Fruit fly (Drosophila melanogaster) whole organism, prepupa: ENCODE measurements around the gene CG15056.

Source experiments
- Blimp-1 ChIP-seq: fragments of 200-800 bp; sonication (Bioruptor generic); optimal IDR thresholded peaks from 3 replicates; lab custom pipeline; 2017; ENCODE audit warnings: missing biosample characterization, missing genetic modification characterization, mild to moderate bottlenecking, moderate library complexity, missing genetic modification reagents
- CG10631 ChIP-seq: fragments of 200-800 bp; sonication (Bioruptor generic); optimal IDR thresholded peaks from 2 replicates; lab custom pipeline; 2016; ENCODE audit warnings: missing biosample characterization, missing genetic modification characterization
- CG10669 ChIP-seq: fragments of 200-800 bp; sonication (Bioruptor generic); optimal IDR thresholded peaks from 3 replicates; lab custom pipeline; 2018; ENCODE audit warnings: missing biosample characterization, mild to moderate bottlenecking, missing genetic modification characterization, moderate library complexity
- CG11294 ChIP-seq: fragments of 200-800 bp; sonication (Bioruptor generic); IDR thresholded peaks from 2 replicates; pipeline ENCODE4 v1.3.6; 2022; ENCODE audit warnings: missing biosample characterization, missing genetic modification characterization
- CG11762 ChIP-seq: fragments of 200-800 bp; sonication (Bioruptor generic); optimal IDR thresholded peaks from 3 replicates; lab custom pipeline; 2016; ENCODE audit warnings: missing biosample characterization, missing genetic modification characterization; ENCODE audit not compliant: insufficient read depth
- CG11902 ChIP-seq: fragments of 200-800 bp; sonication (Bioruptor generic); optimal IDR thresholded peaks from 3 replicates; lab custom pipeline; 2016; ENCODE audit warnings: missing biosample characterization, missing genetic modification characterization
- CG15336 ChIP-seq: fragments of 200-800 bp; sonication (Bioruptor generic); IDR thresholded peaks from 2 replicates; pipeline ENCODE4 v1.3.6; 2022; ENCODE audit warnings: missing biosample characterization, missing genetic modification characterization
- CG1621 ChIP-seq: fragments of 200-800 bp; sonication (Bioruptor generic); optimal IDR thresholded peaks from 3 replicates; lab custom pipeline; 2018; ENCODE audit warnings: missing biosample characterization, mild to moderate bottlenecking, missing genetic modification characterization
- CG3032 ChIP-seq: fragments of 200-800 bp; optimal IDR thresholded peaks from 2 replicates; lab custom pipeline; 2019; ENCODE audit warnings: missing biosample characterization, mild to moderate bottlenecking, missing genetic modification characterization, moderate library complexity
- CG32006 ChIP-seq: fragments of 200-800 bp; sonication (Bioruptor generic); optimal IDR thresholded peaks from 3 replicates; lab custom pipeline; 2017; ENCODE audit warnings: missing biosample characterization, mild to moderate bottlenecking, missing genetic modification characterization
- CG3919 ChIP-seq: fragments of 200-800 bp; sonication (Bioruptor generic); optimal IDR thresholded peaks from 3 replicates; lab custom pipeline; 2016; ENCODE audit warnings: missing biosample characterization, missing genetic modification characterization
- CG4318 ChIP-seq: fragments of 200-800 bp; sonication (Bioruptor generic); optimal IDR thresholded peaks from 3 replicates; lab custom pipeline; 2017; ENCODE audit warnings: missing biosample characterization, mild to moderate bottlenecking, missing genetic modification characterization
- CG6163 ChIP-seq: fragments of 200-800 bp; sonication (Bioruptor generic); IDR thresholded peaks from 3 replicates; pipeline ENCODE4 v1.3.6; 2022; ENCODE audit warnings: missing biosample characterization, missing genetic modification characterization
- CG6276 ChIP-seq: fragments of 200-800 bp; sonication (Bioruptor generic); optimal IDR thresholded peaks from 2 replicates; lab custom pipeline; 2017; ENCODE audit warnings: missing biosample characterization, mild to moderate bottlenecking, missing genetic modification characterization
- CG6792 ChIP-seq: fragments of 200-800 bp; sonication (Bioruptor generic); optimal IDR thresholded peaks from 3 replicates; lab custom pipeline; 2016; ENCODE audit warnings: missing biosample characterization, missing genetic modification characterization
- CG6808 ChIP-seq: fragments of 200-800 bp; sonication (Bioruptor generic); optimal IDR thresholded peaks from 3 replicates; lab custom pipeline; 2017; ENCODE audit warnings: missing biosample characterization, missing genetic modification characterization, mild to moderate bottlenecking, moderate library complexity, missing genetic modification reagents
- CG6854 ChIP-seq: fragments of 200-800 bp; sonication (Bioruptor generic); optimal IDR thresholded peaks from 2 replicates; lab custom pipeline; 2017; ENCODE audit warnings: missing biosample characterization, mild to moderate bottlenecking, missing genetic modification characterization
- CG8119 ChIP-seq: fragments of 200-800 bp; sonication (Bioruptor generic); IDR thresholded peaks from 3 replicates; pipeline ENCODE4 v1.3.6; 2022; ENCODE audit warnings: missing biosample characterization, missing genetic modification characterization
- CG8319 ChIP-seq: fragments of 200-800 bp; sonication (Bioruptor generic); optimal IDR thresholded peaks from 3 replicates; lab custom pipeline; 2016; ENCODE audit warnings: missing biosample characterization, missing genetic modification characterization
- CG8632 ChIP-seq: fragments of 200-800 bp; sonication (Bioruptor generic); optimal IDR thresholded peaks from 3 replicates; lab custom pipeline; 2016; ENCODE audit warnings: missing biosample characterization, missing genetic modification characterization
- CG9139 ChIP-seq: fragments of 200-800 bp; sonication (Bioruptor generic); optimal IDR thresholded peaks from 3 replicates; lab custom pipeline; 2017; ENCODE audit warnings: missing biosample characterization, mild to moderate bottlenecking, missing genetic modification characterization
- Eip75B ChIP-seq: fragments of 200-800 bp; sonication (Bioruptor generic); optimal IDR thresholded peaks from 3 replicates; lab custom pipeline; 2016; ENCODE audit warnings: missing biosample characterization, missing genetic modification characterization
- Eip78C ChIP-seq: fragments of 200-800 bp; sonication (Bioruptor generic); peaks from one replicate; lab custom pipeline; 2016; ENCODE audit warnings: missing biosample characterization, missing genetic modification characterization
- Eip93F ChIP-seq: fragments of 200-800 bp; sonication (Bioruptor generic); optimal IDR thresholded peaks from 2 replicates; lab custom pipeline; 2016; ENCODE audit warnings: missing biosample characterization, mild to moderate bottlenecking, missing genetic modification characterization
- Ets21C ChIP-seq: fragments of 200-800 bp; sonication (Bioruptor generic); optimal IDR thresholded peaks from 3 replicates; lab custom pipeline; 2016; ENCODE audit warnings: missing biosample characterization, missing genetic modification characterization
- Ets96B ChIP-seq: fragments of 200-800 bp; optimal IDR thresholded peaks from 2 replicates; lab custom pipeline; 2019; ENCODE audit warnings: missing biosample characterization, mild to moderate bottlenecking, missing genetic modification characterization, moderate library complexity
- Gug ChIP-seq: fragments of 200-800 bp; sonication (Bioruptor generic); IDR thresholded peaks from 2 replicates; pipeline ENCODE4 v1.3.6; 2022; ENCODE audit warnings: missing biosample characterization, missing genetic modification characterization
- Hr38 ChIP-seq: sonication (Bioruptor generic); optimal IDR thresholded peaks from 2 replicates; lab custom pipeline; 2016; ENCODE audit warnings: missing biosample characterization, missing genetic modification characterization
- Hr4 ChIP-seq: fragments of 200-800 bp; sonication (Bioruptor generic); optimal IDR thresholded peaks from 3 replicates; lab custom pipeline; 2016; ENCODE audit warnings: missing biosample characterization, missing genetic modification characterization
- Lpt ChIP-seq: fragments of 200-800 bp; sonication (Bioruptor generic); optimal IDR thresholded peaks from 3 replicates; lab custom pipeline; 2016; ENCODE audit warnings: missing biosample characterization, missing genetic modification characterization
- Met ChIP-seq: fragments of 200-800 bp; sonication (Bioruptor generic); optimal IDR thresholded peaks from 3 replicates; lab custom pipeline; 2016; ENCODE audit warnings: missing biosample characterization, missing genetic modification characterization
- OdsH ChIP-seq: fragments of 200-800 bp; sonication (Bioruptor generic); optimal IDR thresholded peaks from 3 replicates; lab custom pipeline; 2016; ENCODE audit warnings: missing biosample characterization, missing genetic modification characterization
- Smox ChIP-seq: fragments of 200-800 bp; sonication (Bioruptor generic); optimal IDR thresholded peaks from 3 replicates; lab custom pipeline; 2016; ENCODE audit warnings: missing biosample characterization, missing genetic modification characterization
- Sox102F ChIP-seq: fragments of 200-800 bp; sonication (Bioruptor generic); optimal IDR thresholded peaks from 2 replicates; lab custom pipeline; 2016; ENCODE audit warnings: missing biosample characterization, mild to moderate bottlenecking, missing genetic modification characterization
- Sox14 ChIP-seq: fragments of 200-800 bp; sonication (Bioruptor generic); optimal IDR thresholded peaks from 3 replicates; lab custom pipeline; 2016; ENCODE audit warnings: missing biosample characterization, missing genetic modification characterization
- Sox15 ChIP-seq: fragments of 200-800 bp; sonication (Bioruptor generic); optimal IDR thresholded peaks from 3 replicates; lab custom pipeline; 2016; ENCODE audit warnings: missing biosample characterization, missing genetic modification characterization
- achi ChIP-seq: fragments of 200-800 bp; sonication (Bioruptor generic); optimal IDR thresholded peaks from 3 replicates; lab custom pipeline; 2016; ENCODE audit warnings: missing biosample characterization, missing genetic modification characterization
- acj6 ChIP-seq: fragments of 200-800 bp; sonication (Bioruptor generic); optimal IDR thresholded peaks from 3 replicates; lab custom pipeline; 2016; ENCODE audit warnings: missing biosample characterization, missing genetic modification characterization
- dac ChIP-seq: fragments of 200-800 bp; sonication (Bioruptor generic); optimal IDR thresholded peaks from 2 replicates; lab custom pipeline; 2017; ENCODE audit warnings: missing biosample characterization, mild to moderate bottlenecking, missing genetic modification characterization
- dsx ChIP-seq: fragments of 200-800 bp; optimal IDR thresholded peaks from 3 replicates; lab custom pipeline; 2019; ENCODE audit warnings: missing biosample characterization, mild to moderate bottlenecking, missing genetic modification characterization, moderate library complexity; ENCODE audit not compliant: poor library complexity, severe bottlenecking
- eg ChIP-seq: fragments of 200-800 bp; sonication (Bioruptor generic); IDR thresholded peaks from 3 replicates; pipeline ENCODE4 v1.3.6; 2022; ENCODE audit warnings: missing biosample characterization, missing genetic modification characterization
- esn ChIP-seq: fragments of 200-800 bp; sonication (Bioruptor generic); optimal IDR thresholded peaks from 2 replicates; lab custom pipeline; 2016; ENCODE audit warnings: missing biosample characterization, mild to moderate bottlenecking, missing genetic modification characterization, moderate library complexity
- fd59A ChIP-seq: fragments of 200-800 bp; sonication (Bioruptor generic); optimal IDR thresholded peaks from 2 replicates; lab custom pipeline; 2017; ENCODE audit warnings: missing biosample characterization, mild to moderate bottlenecking, missing genetic modification characterization, missing genetic modification reagents
- fkh ChIP-seq: fragments of 200-800 bp; sonication (Bioruptor generic); optimal IDR thresholded peaks from 3 replicates; lab custom pipeline; 2017; ENCODE audit warnings: missing biosample characterization, mild to moderate bottlenecking, missing genetic modification characterization, moderate library complexity
- pdm3 ChIP-seq: fragments of 200-800 bp; sonication (Bioruptor generic); optimal IDR thresholded peaks from 3 replicates; lab custom pipeline; 2016; ENCODE audit warnings: missing biosample characterization, missing genetic modification characterization
- topi ChIP-seq: fragments of 200-800 bp; sonication (Bioruptor generic); optimal IDR thresholded peaks from 3 replicates; lab custom pipeline; 2016; ENCODE audit warnings: missing biosample characterization, missing genetic modification characterization
- vri ChIP-seq: fragments of 200-800 bp; sonication (Bioruptor generic); optimal IDR thresholded peaks from 3 replicates; lab custom pipeline; 2016; ENCODE audit warnings: missing biosample characterization, mild to moderate bottlenecking, missing genetic modification characterization

The CG15056 gene

dm6 chrX:18407394-18407721, 7.9 kb upstream of the CG15056 start (continued):
- TF ChIP-seq CG3919 (no peak), Ets96B (tag; lab: Kevin White, UChicago) (peak; percentile 10), CG32006 (peak; percentile 49), Eip75B (GFP tag; lab: Kevin White, UChicago) (no peak), Hr4 (GFP tag; lab: Kevin White, UChicago) (peak; percentile 30), CG8632 (peak; percentile 17), CG3032 (tag; lab: Kevin White, UChicago) (no peak), Sox15 (GFP tag; lab: Kevin White, UChicago) (no peak), Lpt (GFP tag; lab: Kevin White, UChicago) (no peak), dsx (GFP tag; lab: Kevin White, UChicago) (no peak), CG10631 (GFP tag; lab: Kevin White, UChicago) (no peak), OdsH (peak; percentile 20), CG6854 (no peak), Sox14 (GFP tag; lab: Kevin White, UChicago) (no peak), topi (GFP tag; lab: Kevin White, UChicago) (no peak), Hr38 (no peak), CG9139 (GFP tag; lab: Kevin White, UChicago) (no peak), pdm3 (no peak), CG6276 (GFP tag; lab: Kevin White, UChicago) (no peak), Gug (GFP tag; lab: Robert Waterston, UW) (peak; percentile 20; the same call in 1 of the 2 replicates), Ets21C (GFP tag; lab: Kevin White, UChicago) (no peak), CG6808 (GFP tag; lab: Kevin White, UChicago) (no peak)

- TF ChIP-seq Eip78C (GFP tag; lab: Kevin White, UChicago) (peak; percentile 12), eg (GFP tag; lab: Robert Waterston, UW) (0 out of 3 replicates have a peak, but pooled peaks have one; percentile 9), CG1621 (tag; lab: Kevin White, UChicago) (no peak)
Measured at dm6 chrX:18409449-18409848, 5.8 kb upstream of the CG15056 start.

- TF ChIP-seq CG6792 (GFP tag; lab: Kevin White, UChicago) = no peak
- peak; percentile 64 for TF ChIP-seq fkh (GFP tag; lab: Kevin White, UChicago)
- TF ChIP-seq, all 60 proteins: peak for 1
Measured at dm6 chrX:18409938-18410337, 5.3 kb upstream of the CG15056 start, which contains the start of gene Nt5b. Gene Nt5b, minus strand, starts transcription at chrX:18410144.

dm6 chrX:18422112-18422511, 6.9 kb downstream of the CG15056 start, which contains the start of gene CG42323:
Gene CG42323, plus strand, starts transcription at chrX:18422413.
- TF ChIP-seq CG11902 (GFP tag; lab: Kevin White, UChicago) (no peak), Eip93F (GFP tag; lab: Kevin White, UChicago) (no peak), dac (GFP tag; lab: Kevin White, UChicago) (no peak), CG15336 (GFP tag; lab: Robert Waterston, UW) (peak; percentile 62), CG3919 (no peak), Hr38 (no peak), Smox (GFP tag; lab: Kevin White, UChicago) (no peak), CG8119 (GFP tag; lab: Robert Waterston, UW) (0 out of 3 replicates have a peak, but pooled peaks have one; percentile 43), CG11294 (no peak), acj6 (GFP tag; lab: Kevin White, UChicago) (no peak), esn (no peak), vri (GFP tag; lab: Kevin White, UChicago) (no peak), CG11762 (GFP tag; lab: Kevin White, UChicago) (no peak), CG10669 (GFP tag; lab: Kevin White, UChicago) (no peak), Blimp-1 (GFP tag; lab: Kevin White, UChicago) (no peak), CG8319 (GFP tag; lab: Kevin White, UChicago) (no peak), fd59A (no peak), Eip75B (GFP tag; lab: Kevin White, UChicago) (no peak), achi (GFP tag; lab: Kevin White, UChicago) (no peak), CG4318 (no peak), CG32006 (no peak), topi (GFP tag; lab: Kevin White, UChicago) (no peak), CG10631 (GFP tag; lab: Kevin White, UChicago) (no peak), Ets96B (tag; lab: Kevin White, UChicago) (no peak), Sox102F (no peak), CG6163 (GFP tag; lab: Robert Waterston, UW) (0 out of 3 replicates have a peak, but pooled peaks have one; percentile 22), CG6276 (GFP tag; lab: Kevin White, UChicago) (peak; percentile 42), Met (no peak), eg (GFP tag; lab: Robert Waterston, UW) (peak; percentile 77)
